Worm (Caenorhabditis elegans) whole organism, L4 larva: ENCODE data around the gene B0432.9.

Experiments
- ZK337.2 ChIP-seq: fragments of 200-800 bp; sonication (Bioruptor generic); IDR thresholded peaks from 2 replicates; pipeline ENCODE4 v1.3.6; 2022; ENCODE audit warnings: missing genetic modification reagents, missing genetic modification characterization, missing compliant biosample characterization
- ama-1 ChIP-seq: fragments of 150-350 bp; optimal IDR thresholded peaks from 2 replicates; lab custom pipeline; 2014; ENCODE audit warnings: inconsistent platforms, mixed read lengths
- egl-27 ChIP-seq: sonication (generic microtip); optimal IDR thresholded peaks from 3 replicates; lab custom pipeline; 2017; ENCODE audit warnings: missing biosample characterization, missing genetic modification reagents, missing genetic modification characterization
- hlh-11 ChIP-seq: fragments of 200-800 bp; sonication (Bioruptor generic); optimal IDR thresholded peaks from 2 replicates; lab custom pipeline; 2018; ENCODE audit warnings: mild to moderate bottlenecking, missing genetic modification characterization, missing compliant biosample characterization
- hlh-30 ChIP-seq: sonication (generic microtip); optimal IDR thresholded peaks from 2 replicates; lab custom pipeline; 2017; ENCODE audit warnings: antibody characterized with exemption, mild to moderate bottlenecking, missing genetic modification characterization, missing compliant biosample characterization; ENCODE audit not compliant: insufficient read depth
- lin-39 ChIP-seq: fragments of 150-350 bp; optimal IDR thresholded peaks from 2 replicates; lab custom pipeline; 2014; ENCODE audit warnings: missing biosample characterization, missing genetic modification reagents, missing genetic modification characterization
- lsy-2 ChIP-seq, 2 experiments: fragments of 150-350 bp in 1 of 2; sonication (generic microtip) in 1 of 2; optimal IDR thresholded peaks; 2 replicates each; lab custom pipeline; 2014 to 2017; ENCODE audit warnings: missing biosample characterization in 2 of 2, missing genetic modification characterization in 2 of 2
- madf-9 ChIP-seq: fragments of 200-800 bp; sonication (Bioruptor generic); conservative IDR thresholded peaks from 2 replicates; pipeline ENCODE4 v1.3.6; 2022; ENCODE audit warnings: missing genetic modification reagents, missing genetic modification characterization, missing compliant biosample characterization
- nhr-28 ChIP-seq: fragments of 150-350 bp; optimal IDR thresholded peaks from 2 replicates; lab custom pipeline; 2014; ENCODE audit warnings: missing biosample characterization, missing genetic modification characterization
- pqm-1 ChIP-seq: sonication (generic microtip); optimal IDR thresholded peaks from 2 replicates; lab custom pipeline; 2017; ENCODE audit warnings: missing biosample characterization, missing genetic modification characterization

ce11 chrII:294606-295005, 11.1 kb upstream of the B0432.9 start, which contains the start of gene B0432.11:
- no peak for TF ChIP-seq lin-39 (tag; lab: Kevin White, UChicago)
- TF ChIP-seq hlh-11: no peak
- TF ChIP-seq lsy-2 (tag; optimal IDR thresholded peaks at IDR 0.05; lab: Kevin White, UChicago): no peak
- no peak for TF ChIP-seq nhr-28 (tag; lab: Kevin White, UChicago)
- TF ChIP-seq egl-27 (tag; lab: Kevin White, UChicago): no peak
- TF ChIP-seq hlh-30: no peak
- no peak for TF ChIP-seq ZK337.2 (GFP tag; lab: Robert Waterston, UW)
- no peak for TF ChIP-seq madf-9 (GFP tag; lab: Robert Waterston, UW)
- no peak for TF ChIP-seq pqm-1 (tag; lab: Kevin White, UChicago)
- no peak for TF ChIP-seq ama-1 (lab: Kevin White, UChicago)
